Worm (Caenorhabditis elegans) whole organism, L4 larva: ENCODE data around the gene sid-5.

Source experiments
- ceh-44 ChIP-seq: fragments of 200-800 bp; sonication (Bioruptor generic); IDR thresholded peaks from 2 replicates; pipeline ENCODE4 v1.3.6; 2022; ENCODE audit warnings: missing genetic modification reagents, missing genetic modification characterization, missing compliant biosample characterization
- jun-1 ChIP-seq: fragments of 150-350 bp; optimal IDR thresholded peaks from 2 replicates; lab custom pipeline; 2014; ENCODE audit warnings: missing biosample characterization, missing genetic modification reagents, missing genetic modification characterization
- nhr-28 ChIP-seq: fragments of 150-350 bp; optimal IDR thresholded peaks from 2 replicates; lab custom pipeline; 2014; ENCODE audit warnings: missing biosample characterization, missing genetic modification characterization
- snpc-4 ChIP-seq: fragments of 150-350 bp; optimal IDR thresholded peaks from 2 replicates; lab custom pipeline; 2014; ENCODE audit warnings: missing biosample characterization, missing genetic modification characterization

ce11 chrX:6893074-6893473 is 11.4 kb upstream of the sid-5 start:
- TF ChIP-seq ceh-44 (GFP tag; lab: Robert Waterston, UW) = no peak
- TF ChIP-seq jun-1 (tag; lab: Kevin White, UChicago) = no peak
- no peak for TF ChIP-seq nhr-28 (tag; lab: Kevin White, UChicago)
- no peak for TF ChIP-seq snpc-4 (tag; lab: Kevin White, UChicago)
